Fruit fly (Drosophila melanogaster) whole organism, wandering third instar larva: ENCODE results near the gene CG9121.

Experiments used
- Abd-B ChIP-seq: fragments of >200 bp; optimal IDR thresholded peaks from 2 replicates; lab custom pipeline; 2017; ENCODE audit warnings: missing biosample characterization, missing genetic modification characterization
- CG32264 ChIP-seq: fragments of 200-800 bp; sonication (Bioruptor generic); optimal IDR thresholded peaks from 2 replicates; lab custom pipeline; 2016; ENCODE audit warnings: missing biosample characterization, missing genetic modification characterization
- CrebA ChIP-seq: fragments of 200-800 bp; sonication (Bioruptor generic); optimal IDR thresholded peaks from 2 replicates; lab custom pipeline; 2016; ENCODE audit warnings: missing biosample characterization, mild to moderate bottlenecking, missing genetic modification characterization, borderline replicate concordance
- Dfd ChIP-seq: fragments of >200 bp; optimal IDR thresholded peaks from 2 replicates; lab custom pipeline; 2017; ENCODE audit warnings: missing biosample characterization, missing genetic modification characterization
- Dif ChIP-seq: fragments of 200-275, 200-300 bp; sonication (Bioruptor generic); optimal IDR thresholded peaks from 2 replicates; lab custom pipeline; 2018; ENCODE audit warnings: missing biosample characterization, missing genetic modification characterization; ENCODE audit not compliant: partially characterized antibody
- GATAd ChIP-seq: sonication (Bioruptor generic); optimal IDR thresholded peaks from 2 replicates; lab custom pipeline; 2016; ENCODE audit warnings: missing biosample characterization, missing genetic modification characterization
- HLH106 ChIP-seq: fragments of 200-800 bp; optimal IDR thresholded peaks from 3 replicates; lab custom pipeline; 2019; ENCODE audit warnings: missing biosample characterization, mild to moderate bottlenecking, missing genetic modification characterization, moderate library complexity
- Hnf4 ChIP-seq: fragments of 200-800 bp; sonication (Bioruptor generic); optimal IDR thresholded peaks from 2 replicates; lab custom pipeline; 2016; ENCODE audit warnings: missing biosample characterization, mild to moderate bottlenecking, missing genetic modification characterization
- Hr78 ChIP-seq: fragments of >200 bp; optimal IDR thresholded peaks from 2 replicates; lab custom pipeline; 2017; ENCODE audit warnings: missing biosample characterization, missing genetic modification characterization
- Hr83 ChIP-seq: fragments of 200-300 bp; sonication (Bioruptor generic); optimal IDR thresholded peaks from 2 replicates; lab custom pipeline; 2016; ENCODE audit warnings: missing biosample characterization, mild to moderate bottlenecking, missing genetic modification characterization, moderate library complexity; ENCODE audit not compliant: poor library complexity, severe bottlenecking
- Mio ChIP-seq: sonication (Bioruptor generic); optimal IDR thresholded peaks from 2 replicates; lab custom pipeline; 2016; ENCODE audit warnings: missing biosample characterization, missing genetic modification characterization
- Myc ChIP-seq: fragments of >200 bp; optimal IDR thresholded peaks from 2 replicates; lab custom pipeline; 2017
- N ChIP-seq: fragments of >200 bp; optimal IDR thresholded peaks from 2 replicates; lab custom pipeline; 2018; ENCODE audit warnings: missing biosample characterization, missing external identifiers, missing genetic modification characterization
- Rel ChIP-seq, 2 experiments: fragments of 200-800 bp; sonication (Bioruptor generic) in 1 of 2; optimal IDR thresholded peaks; 2 replicates in 1 of 2; 3 replicates in 1 of 2; lab custom pipeline; 2016 to 2019; ENCODE audit warnings: mild to moderate bottlenecking in 2 of 2, missing biosample characterization in 2 of 2, missing genetic modification characterization in 2 of 2, moderate library complexity in 1 of 2
- Sp1 ChIP-seq: fragments of 200-800 bp; sonication (Bioruptor generic); optimal IDR thresholded peaks from 3 replicates; lab custom pipeline; 2019; ENCODE audit warnings: missing biosample characterization, mild to moderate bottlenecking, missing genetic modification characterization, moderate library complexity
- Vsx2 ChIP-seq: fragments of 200-300, 225-300 bp; sonication (Bioruptor generic); optimal IDR thresholded peaks from 2 replicates; lab custom pipeline; 2018; ENCODE audit warnings: missing biosample characterization, missing genetic modification characterization; ENCODE audit not compliant: partially characterized antibody
- br ChIP-seq: fragments of 200-800 bp; sonication (Bioruptor generic); optimal IDR thresholded peaks from 2 replicates; lab custom pipeline; 2016; ENCODE audit warnings: missing biosample characterization, missing genetic modification characterization
- brk ChIP-seq: fragments of 200-800 bp; sonication (Bioruptor generic); optimal IDR thresholded peaks from 2 replicates; lab custom pipeline; 2016; ENCODE audit warnings: missing biosample characterization, mild to moderate bottlenecking, missing genetic modification characterization
- dl ChIP-seq, 2 experiments: fragments of 175-275, 200-275 bp in 1 of 2; fragments of 200-275 bp in 1 of 2; sonication (Bioruptor generic); optimal IDR thresholded peaks; lab custom pipeline; 2018; ENCODE audit warnings: mild to moderate bottlenecking in 2 of 2, missing biosample characterization in 2 of 2, missing genetic modification characterization in 2 of 2, moderate library complexity in 2 of 2; ENCODE audit not compliant: partially characterized antibody in 2 of 2, insufficient read depth in 1 of 2
- dmrt93B ChIP-seq: fragments of 200-800 bp; sonication (Bioruptor generic); optimal IDR thresholded peaks from 2 replicates; lab custom pipeline; 2018; ENCODE audit warnings: missing biosample characterization, mild to moderate bottlenecking, missing genetic modification characterization
- dsf ChIP-seq: sonication (Bioruptor generic); optimal IDR thresholded peaks from 2 replicates; lab custom pipeline; 2016; ENCODE audit warnings: missing biosample characterization, missing genetic modification characterization, borderline replicate concordance
- ey ChIP-seq: fragments of 200-800 bp; sonication (Bioruptor generic); optimal IDR thresholded peaks from 2 replicates; lab custom pipeline; 2016; ENCODE audit warnings: missing biosample characterization, missing genetic modification characterization
- foxo ChIP-seq, 2 experiments: fragments of 200-800 bp; sonication (Bioruptor generic); optimal IDR thresholded peaks; 2 replicates in 1 of 2; 3 replicates in 1 of 2; lab custom pipeline; 2016 to 2017; ENCODE audit warnings: missing biosample characterization in 2 of 2, missing genetic modification characterization in 2 of 2
- fru ChIP-seq: fragments of 200-800 bp; sonication (Bioruptor generic); optimal IDR thresholded peaks from 3 replicates; lab custom pipeline; 2016; ENCODE audit warnings: missing biosample characterization, mild to moderate bottlenecking, missing genetic modification characterization
- h ChIP-seq: fragments of 200-800 bp; sonication (Bioruptor generic); optimal IDR thresholded peaks from 3 replicates; lab custom pipeline; 2016; ENCODE audit warnings: missing biosample characterization, mild to moderate bottlenecking, missing genetic modification characterization
- jim ChIP-seq: fragments of 175-275, 200-325 bp; sonication (Bioruptor generic); optimal IDR thresholded peaks from 2 replicates; lab custom pipeline; 2016; ENCODE audit warnings: missing biosample characterization, mild to moderate bottlenecking, missing genetic modification characterization
- lola ChIP-seq: fragments of >200 bp; optimal IDR thresholded peaks from 2 replicates; lab custom pipeline; 2017; ENCODE audit warnings: missing biosample characterization, missing genetic modification characterization
- pan ChIP-seq: fragments of >200 bp; optimal IDR thresholded peaks from 2 replicates; lab custom pipeline; 2017
- psq ChIP-seq: fragments of 200-800 bp; sonication (Bioruptor generic); optimal IDR thresholded peaks from 3 replicates; lab custom pipeline; 2017; ENCODE audit warnings: missing biosample characterization, mild to moderate bottlenecking, missing genetic modification characterization, moderate library complexity
- sage ChIP-seq: fragments of 200-800 bp; sonication (Bioruptor generic); optimal IDR thresholded peaks from 2 replicates; lab custom pipeline; 2016; ENCODE audit warnings: missing biosample characterization, mild to moderate bottlenecking, missing genetic modification characterization
- sv ChIP-seq: fragments of 200-800 bp; sonication (Bioruptor generic); optimal IDR thresholded peaks from 3 replicates; lab custom pipeline; 2016; ENCODE audit warnings: missing biosample characterization, missing genetic modification characterization
- tai ChIP-seq: sonication (Bioruptor generic); optimal IDR thresholded peaks from 2 replicates; lab custom pipeline; 2016; ENCODE audit warnings: missing biosample characterization, missing genetic modification characterization
- usp ChIP-seq: fragments of >200 bp; optimal IDR thresholded peaks from 2 replicates; lab custom pipeline; 2017; ENCODE audit warnings: missing biosample characterization, missing genetic modification characterization
- woc ChIP-seq: sonication (Bioruptor generic); optimal IDR thresholded peaks from 2 replicates; lab custom pipeline; 2016; ENCODE audit warnings: missing biosample characterization, mild to moderate bottlenecking, missing genetic modification characterization

The CG9121 gene

DNA sequence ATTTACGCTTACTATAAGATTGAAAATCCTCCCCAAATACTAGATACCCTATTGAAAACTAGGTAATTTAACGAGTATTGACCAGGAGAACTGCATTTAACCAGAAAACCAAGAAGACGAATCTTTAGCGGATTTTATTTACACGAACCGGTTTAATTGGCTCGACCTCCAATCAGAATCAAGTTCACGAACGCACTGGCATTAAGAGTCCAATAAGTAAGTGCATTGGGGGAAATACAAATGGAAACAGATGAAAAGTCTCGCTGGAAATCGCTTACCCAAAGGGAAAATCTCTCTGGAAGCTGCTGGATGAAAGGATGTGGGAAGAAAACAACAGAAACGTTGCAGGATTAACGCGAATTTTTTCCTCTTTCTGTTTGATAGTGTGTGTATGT, 41.7 kb upstream of the CG9121 start:
- no peak for TF ChIP-seq Rel (GFP tag; optimal IDR thresholded peaks at IDR 0.05; lab: Kevin White, UChicago)
- peak; percentile 16 for TF ChIP-seq Rel (tag; optimal IDR thresholded peaks at IDR 0.05; lab: Kevin White, UChicago)
- no peak for TF ChIP-seq fru
- no peak for TF ChIP-seq Mio
- TF ChIP-seq, all 38 proteins: peak for 1

DNA sequence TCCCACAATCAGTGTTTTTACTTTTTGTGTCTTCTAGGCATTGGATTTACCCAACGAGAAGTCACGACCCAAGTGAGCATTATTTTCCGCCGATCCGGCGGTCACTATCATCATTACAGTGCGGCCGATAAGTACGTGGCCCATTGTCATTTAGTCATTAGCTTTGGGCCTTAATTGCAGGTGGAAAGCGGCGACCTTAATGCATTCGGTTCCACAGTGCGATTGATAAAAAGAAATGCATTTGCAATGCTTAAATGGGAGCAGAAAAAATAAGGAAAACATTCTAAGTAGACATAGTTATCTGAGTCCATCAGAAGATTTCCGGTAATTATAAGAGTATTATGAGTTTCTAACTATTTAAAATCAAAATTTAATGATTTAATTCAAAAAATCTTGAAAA, 41.3 kb upstream of the CG9121 start:
- peak; percentile 52 for TF ChIP-seq br (GFP tag; lab: Kevin White, UChicago)
- TF ChIP-seq Dfd: no peak
- peak; percentile 47 for TF ChIP-seq ey (GFP tag; lab: Kevin White, UChicago)
- peak; percentile 8 for TF ChIP-seq fru
- no peak for TF ChIP-seq dl (GFP tag; optimal IDR thresholded peaks at IDR 0.05; lab: Kevin White, UChicago; ENCODE audit: insufficient read depth in 1 of 2, partially characterized antibody in 2 of 2)
- TF ChIP-seq GATAd (GFP tag; lab: Kevin White, UChicago): no peak
- TF ChIP-seq, all 38 proteins: peak for 3

DNA sequence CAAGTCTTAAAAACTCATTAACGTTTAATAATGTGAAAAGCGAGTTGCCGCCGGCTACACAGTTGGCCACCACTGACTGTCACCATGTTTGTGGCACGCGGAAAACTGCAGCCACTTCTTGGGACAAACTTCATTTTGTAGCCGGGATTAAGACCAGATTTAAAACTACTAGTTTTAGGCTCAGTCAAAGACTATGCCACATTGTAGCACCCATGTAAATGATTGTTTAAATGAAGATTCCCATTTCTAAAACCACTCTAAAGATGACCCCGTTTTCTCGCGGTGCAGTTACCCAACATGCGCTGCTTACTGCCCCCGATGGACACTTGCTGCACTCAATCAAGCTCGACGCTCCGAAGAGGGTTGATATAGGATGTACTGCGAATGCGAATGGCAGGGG, 39.5 kb upstream of the CG9121 start:
- TF ChIP-seq GATAd (GFP tag; lab: Kevin White, UChicago) (no peak), Hr78 (GFP tag; lab: Kevin White, UChicago) (no peak), lola (no peak), Dfd (no peak), Abd-B (GFP tag; lab: Kevin White, UChicago) (no peak), Myc (lab: Kevin White, UChicago) (no peak), dmrt93B (no peak)

DNA sequence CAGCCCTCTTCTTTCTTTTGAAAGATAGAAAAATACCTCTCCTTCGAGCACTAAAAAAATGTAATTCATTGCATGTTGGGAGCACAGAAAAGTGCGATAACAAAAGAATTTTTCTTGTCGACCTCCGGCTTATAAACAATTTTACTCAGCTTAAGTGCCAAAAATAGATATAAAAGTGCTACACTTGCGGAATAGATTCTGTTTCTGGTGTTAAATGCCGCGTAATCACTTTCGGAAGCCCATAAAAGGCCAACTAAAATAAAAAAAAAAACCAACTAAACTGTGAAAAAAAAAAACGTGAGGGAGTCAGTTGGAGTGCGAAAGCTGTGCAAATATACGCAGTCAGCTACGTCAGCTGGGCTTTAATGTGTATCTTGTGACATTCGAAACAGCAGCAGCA, 38.8 kb upstream of the CG9121 start:
- TF ChIP-seq Abd-B (GFP tag; lab: Kevin White, UChicago): no peak
- no peak for TF ChIP-seq dl (GFP tag; optimal IDR thresholded peaks at IDR 0.05; lab: Kevin White, UChicago; ENCODE audit: insufficient read depth in 1 of 2, partially characterized antibody in 2 of 2)
- TF ChIP-seq Sp1 (GFP tag; lab: Kevin White, UChicago): no peak
- TF ChIP-seq Vsx2 (GFP tag; lab: Kevin White, UChicago): no peak
- TF ChIP-seq Hnf4 (GFP tag; lab: Kevin White, UChicago): no peak
- no peak for TF ChIP-seq sv (GFP tag; lab: Kevin White, UChicago)
- no peak for TF ChIP-seq Hr78 (GFP tag; lab: Kevin White, UChicago)
- TF ChIP-seq ey (GFP tag; lab: Kevin White, UChicago): no peak
- no peak for TF ChIP-seq N
- no peak for TF ChIP-seq Myc (lab: Kevin White, UChicago)
- TF ChIP-seq Dfd: no peak
- TF ChIP-seq GATAd (GFP tag; lab: Kevin White, UChicago): no peak

DNA sequence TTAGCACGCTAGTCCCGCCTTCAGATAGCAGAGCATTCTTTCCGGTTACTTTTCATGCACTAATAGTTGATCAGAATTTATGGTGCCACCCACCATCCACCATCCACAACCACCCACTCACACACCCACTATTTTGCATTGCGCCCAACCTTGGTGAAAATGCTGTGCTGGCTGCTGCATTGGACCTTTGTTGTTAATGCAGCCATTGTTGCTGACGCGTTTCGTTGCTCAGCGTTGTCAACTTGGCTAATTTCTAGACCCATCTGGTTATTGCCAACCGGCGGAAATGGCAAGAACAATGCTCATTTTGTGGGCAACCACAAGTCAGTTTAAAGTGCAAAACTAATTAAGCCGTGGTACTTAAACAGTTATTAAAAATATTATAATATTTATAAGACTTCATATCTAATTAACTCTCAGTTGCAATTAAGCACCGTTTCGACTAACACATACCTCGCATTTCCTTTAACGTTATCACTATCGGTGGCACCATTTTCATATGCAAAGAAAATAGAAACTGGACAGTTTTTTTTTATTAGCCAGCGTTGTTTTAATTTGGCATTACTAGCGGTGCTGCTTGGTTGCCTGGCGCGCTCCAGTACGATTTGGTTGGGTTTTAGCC, 37.9 kb upstream of the CG9121 start:
- no peak for TF ChIP-seq fru
- TF ChIP-seq GATAd (GFP tag; lab: Kevin White, UChicago): no peak
- no peak for TF ChIP-seq woc
- TF ChIP-seq usp (GFP tag; lab: Kevin White, UChicago): no peak
- TF ChIP-seq tai: no peak
- no peak for TF ChIP-seq foxo (GFP tag; optimal IDR thresholded peaks at IDR 0.05; lab: Kevin White, UChicago)
- TF ChIP-seq dsf (GFP tag; lab: Kevin White, UChicago): no peak
- TF ChIP-seq lola: no peak
- TF ChIP-seq CG32264 (GFP tag; lab: Kevin White, UChicago): no peak
- no peak for TF ChIP-seq sv (GFP tag; lab: Kevin White, UChicago)
- TF ChIP-seq Abd-B (GFP tag; lab: Kevin White, UChicago): no peak
- TF ChIP-seq Dif: no peak
- no peak for TF ChIP-seq HLH106 (tag; lab: Kevin White, UChicago)
- TF ChIP-seq h (GFP tag; lab: Kevin White, UChicago): no peak

DNA sequence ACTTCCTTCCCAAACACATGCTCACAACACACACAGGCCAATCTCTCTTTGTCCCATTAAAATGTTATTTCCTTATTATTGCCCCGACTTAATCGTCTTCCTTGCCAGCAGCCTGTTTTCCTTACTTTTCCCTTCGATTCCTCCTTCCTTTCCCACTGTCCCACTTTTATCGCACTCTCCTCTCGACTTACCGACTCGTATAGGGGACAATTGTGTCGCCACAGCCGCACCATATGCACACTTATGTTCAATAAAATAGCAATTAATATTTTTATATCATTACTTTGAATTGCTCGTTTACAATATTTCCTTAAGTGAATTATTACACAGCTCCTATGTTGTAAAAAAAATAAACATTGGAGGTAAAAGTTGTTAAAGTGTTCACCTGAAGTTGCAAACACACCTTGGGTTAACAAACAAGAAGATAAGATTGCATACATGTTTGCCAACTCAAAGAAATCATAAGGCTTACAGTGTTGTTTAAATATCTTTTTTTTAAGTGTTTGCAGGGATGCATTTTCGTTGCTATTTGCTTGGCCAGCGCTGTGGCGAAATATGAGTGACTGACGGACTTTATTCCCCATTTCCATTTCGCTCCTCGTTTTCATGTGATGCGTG, 36.2 kb upstream of the CG9121 start:
- TF ChIP-seq Vsx2 (GFP tag; lab: Kevin White, UChicago) (no peak), fru (peak; percentile 75), Mio (no peak), Hr78 (GFP tag; lab: Kevin White, UChicago) (no peak), tai (peak; percentile 74), Sp1 (GFP tag; lab: Kevin White, UChicago) (peak; percentile 76), CG32264 (GFP tag; lab: Kevin White, UChicago) (peak; percentile 47), psq (GFP tag; lab: Kevin White, UChicago) (peak; percentile 70), brk (GFP tag; lab: Kevin White, UChicago) (peak; percentile 41), CrebA (peak; percentile 20), dmrt93B (peak; percentile 68), woc (peak; percentile 55), jim (GFP tag; lab: Kevin White, UChicago) (no peak), Hr83 (GFP tag; lab: Kevin White, UChicago) (no peak), N (no peak), dl (GFP tag; optimal IDR thresholded peaks at IDR 0.05; lab: Kevin White, UChicago; ENCODE audit: insufficient read depth in 1 of 2, partially characterized antibody in 2 of 2) (no peak), dsf (GFP tag; lab: Kevin White, UChicago) (peak; percentile 20), sage (peak; percentile 46), sv (GFP tag; lab: Kevin White, UChicago) (peak; percentile 68), ey (GFP tag; lab: Kevin White, UChicago) (peak; percentile 73), Hnf4 (GFP tag; lab: Kevin White, UChicago) (peak; percentile 49), pan (no peak), lola (no peak), Rel (GFP tag; optimal IDR thresholded peaks at IDR 0.05; lab: Kevin White, UChicago) (no peak), Rel (tag; optimal IDR thresholded peaks at IDR 0.05; lab: Kevin White, UChicago) (no peak)
